Worm (Caenorhabditis elegans) whole organism, young adult: ENCODE data around the gene Y48A6B.7.
A peak's percentile ranks its signal among the peaks of the same experiment; 100 is the strongest.

Source experiments
- B0019.2 ChIP-seq: fragments of 200-800 bp; sonication (Bioruptor generic); conservative IDR thresholded peaks from 2 replicates; pipeline ENCODE4 v1.3.6; 2022; ENCODE audit warnings: missing genetic modification reagents, missing genetic modification characterization, missing compliant biosample characterization
- B0261.1 ChIP-seq: sonication (generic microtip); optimal IDR thresholded peaks from 2 replicates; lab custom pipeline; 2016; ENCODE audit warnings: mild to moderate bottlenecking, missing genetic modification characterization, moderate library complexity, missing compliant biosample characterization
- F23B12.7 ChIP-seq: sonication (generic microtip); optimal IDR thresholded peaks from 2 replicates; lab custom pipeline; 2017; ENCODE audit warnings: missing genetic modification characterization, mild to moderate bottlenecking, missing compliant biosample characterization, antibody characterized with exemption, moderate library complexity; ENCODE audit not compliant: insufficient read depth
- F37B4.10 ChIP-seq: fragments of 200-800 bp; sonication (Bioruptor generic); IDR thresholded peaks from 2 replicates; pipeline ENCODE4 v1.3.6; 2022; ENCODE audit warnings: missing genetic modification characterization, missing compliant biosample characterization
- F39B2.1 ChIP-seq: fragments of 200-800 bp; sonication (Bioruptor generic); IDR thresholded peaks from 2 replicates; pipeline ENCODE4 v1.3.6; 2022; ENCODE audit warnings: missing genetic modification reagents, missing genetic modification characterization, missing compliant biosample characterization
- F52B5.7 ChIP-seq: sonication (generic microtip); optimal IDR thresholded peaks from 2 replicates; lab custom pipeline; 2016; ENCODE audit warnings: mild to moderate bottlenecking, missing genetic modification characterization, missing compliant biosample characterization
- F57C9.4 ChIP-seq: sonication (generic microtip); optimal IDR thresholded peaks from 2 replicates; lab custom pipeline; 2017; ENCODE audit warnings: mild to moderate bottlenecking, missing genetic modification characterization, missing compliant biosample characterization
- T07F8.4 ChIP-seq: sonication (generic microtip); optimal IDR thresholded peaks from 2 replicates; lab custom pipeline; 2016; ENCODE audit warnings: mild to moderate bottlenecking, missing genetic modification characterization, moderate library complexity, missing compliant biosample characterization
- Y79H2A.3 ChIP-seq: fragments of 200-800 bp; sonication (Bioruptor generic); conservative IDR thresholded peaks from 2 replicates; pipeline ENCODE4 v1.3.6; 2022; ENCODE audit warnings: missing genetic modification reagents, missing genetic modification characterization, missing compliant biosample characterization
- akir-1 ChIP-seq: fragments of 200-800 bp; sonication (Bioruptor generic); optimal IDR thresholded peaks from 2 replicates; lab custom pipeline; 2018; ENCODE audit warnings: mild to moderate bottlenecking, missing genetic modification characterization, moderate library complexity, missing compliant biosample characterization
- aptf-3 ChIP-seq: fragments of 200-800 bp; sonication (Bioruptor generic); IDR thresholded peaks from 2 replicates; pipeline ENCODE4 v1.3.6; 2022; ENCODE audit warnings: missing genetic modification characterization, missing compliant biosample characterization
- atf-7 ChIP-seq: sonication (generic microtip); optimal IDR thresholded peaks from 2 replicates; lab custom pipeline; 2017; ENCODE audit warnings: mild to moderate bottlenecking, missing genetic modification characterization, missing compliant biosample characterization
- attf-6 ChIP-seq: fragments of 200-800 bp; sonication (Bioruptor generic); IDR thresholded peaks from 2 replicates; pipeline ENCODE4 v1.3.6; 2022; ENCODE audit warnings: missing genetic modification reagents, missing genetic modification characterization, missing compliant biosample characterization
- cebp-1 ChIP-seq, 2 experiments: fragments of 200-800 bp in 1 of 2; sonication (Bioruptor generic) in 1 of 2; sonication (generic microtip) in 1 of 2; IDR thresholded peaks in 1 of 2; optimal IDR thresholded peaks in 1 of 2; 2 replicates each; pipeline versions ENCODE4 v1.3.6 to Lab custom; 2017 to 2022; ENCODE audit warnings: missing compliant biosample characterization in 2 of 2, missing genetic modification characterization in 2 of 2, mild to moderate bottlenecking in 1 of 2, missing genetic modification reagents in 1 of 2, moderate library complexity in 1 of 2
- cebp-2 ChIP-seq: fragments of 200-800 bp; sonication (Bioruptor generic); IDR thresholded peaks from 2 replicates; pipeline ENCODE4 v1.3.6; 2022; ENCODE audit warnings: missing genetic modification characterization, missing compliant biosample characterization
- ceh-58 ChIP-seq: fragments of 200-800 bp; sonication (Bioruptor generic); IDR thresholded peaks from 2 replicates; pipeline ENCODE4 v1.3.6; 2022; ENCODE audit warnings: missing genetic modification characterization, missing compliant biosample characterization
- ceh-91 ChIP-seq: fragments of 200-800 bp; sonication (Bioruptor generic); IDR thresholded peaks from 2 replicates; pipeline ENCODE4 v1.3.6; 2022; ENCODE audit warnings: missing genetic modification reagents, missing genetic modification characterization, missing compliant biosample characterization
- dpl-1 ChIP-seq: fragments of 150-350 bp; optimal IDR thresholded peaks from 2 replicates; lab custom pipeline; 2014; ENCODE audit warnings: missing biosample characterization, missing genetic modification reagents, missing genetic modification characterization
- ekl-4 ChIP-seq: fragments of 200-800 bp; sonication (Bioruptor generic); IDR thresholded peaks from 2 replicates; pipeline ENCODE4 v1.3.6; 2022; ENCODE audit warnings: missing genetic modification reagents, missing genetic modification characterization, missing compliant biosample characterization
- ets-4 ChIP-seq: fragments of 200-800 bp; sonication (Bioruptor generic); optimal IDR thresholded peaks from 2 replicates; lab custom pipeline; 2018; ENCODE audit warnings: mild to moderate bottlenecking, missing genetic modification characterization, missing compliant biosample characterization
- fkh-3 ChIP-seq: sonication (generic microtip); optimal IDR thresholded peaks from 2 replicates; lab custom pipeline; 2016; ENCODE audit warnings: mild to moderate bottlenecking, missing genetic modification characterization, missing compliant biosample characterization
- him-1 ChIP-seq: sonication (generic microtip); optimal IDR thresholded peaks from 2 replicates; lab custom pipeline; 2016; ENCODE audit warnings: missing genotype, missing genetic modification reagents, missing genetic modification characterization, missing compliant biosample characterization
- hlh-26 ChIP-seq: fragments of 200-800 bp; sonication (Bioruptor generic); conservative IDR thresholded peaks from 2 replicates; pipeline ENCODE4 v1.3.6; 2022; ENCODE audit warnings: missing genetic modification reagents, missing genetic modification characterization, missing compliant biosample characterization
- let-526 ChIP-seq: fragments of 200-800 bp; sonication (Bioruptor generic); IDR thresholded peaks from 2 replicates; pipeline ENCODE4 v1.3.6; 2022; ENCODE audit warnings: missing genetic modification reagents, missing genetic modification characterization, missing compliant biosample characterization
- lsl-1 ChIP-seq: fragments of 200-800 bp; sonication (Bioruptor generic); optimal IDR thresholded peaks from 2 replicates; lab custom pipeline; 2018; ENCODE audit warnings: mild to moderate bottlenecking, missing genetic modification characterization, moderate library complexity, missing compliant biosample characterization
- mel-28 ChIP-seq: sonication (generic microtip); optimal IDR thresholded peaks from 2 replicates; lab custom pipeline; 2016; ENCODE audit warnings: borderline replicate concordance, mild to moderate bottlenecking, missing genetic modification characterization, missing compliant biosample characterization
- mes-4 ChIP-seq: sonication (generic microtip); optimal IDR thresholded peaks from 2 replicates; lab custom pipeline; 2016; ENCODE audit warnings: missing genotype, missing genetic modification characterization, missing compliant biosample characterization
- nhr-27 ChIP-seq: fragments of 200-800 bp; sonication (Bioruptor generic); optimal IDR thresholded peaks from 2 replicates; lab custom pipeline; 2018; ENCODE audit warnings: mild to moderate bottlenecking, missing genetic modification characterization, moderate library complexity, missing compliant biosample characterization
- rcor-1 ChIP-seq: fragments of 200-800 bp; sonication (Bioruptor generic); IDR thresholded peaks from 2 replicates; pipeline ENCODE4 v1.3.6; 2022; ENCODE audit warnings: missing genetic modification reagents, missing genetic modification characterization, missing compliant biosample characterization
- rec-8 ChIP-seq, 2 experiments: sonication (generic microtip); optimal IDR thresholded peaks; 2 replicates each; lab custom pipeline; 2016; ENCODE audit warnings: mild to moderate bottlenecking in 2 of 2, missing genetic modification characterization in 2 of 2, missing genetic modification reagents in 2 of 2, missing genotype in 2 of 2, missing biosample characterization in 1 of 2, missing compliant biosample characterization in 1 of 2, moderate library complexity in 1 of 2
- rpc-1 ChIP-seq, 2 experiments: fragments of 150-350 bp in 1 of 2; sonication (generic microtip) in 1 of 2; optimal IDR thresholded peaks; 2 replicates each; lab custom pipeline; 2014 to 2018; ENCODE audit warnings: missing biosample characterization in 1 of 2, missing genetic modification characterization in 1 of 2, missing genetic modification reagents in 1 of 2, missing genotype in 1 of 2
- sdz-38 ChIP-seq: sonication (generic microtip); optimal IDR thresholded peaks from 2 replicates; lab custom pipeline; 2016; ENCODE audit warnings: missing genotype, missing genetic modification characterization, missing compliant biosample characterization
- snpc-1.3 ChIP-seq: sonication (generic microtip); optimal IDR thresholded peaks from 2 replicates; lab custom pipeline; 2017; ENCODE audit warnings: missing genetic modification characterization, mild to moderate bottlenecking, missing compliant biosample characterization, antibody characterized with exemption, moderate library complexity, missing genotype, missing genetic modification reagents; ENCODE audit not compliant: insufficient read depth
- snpc-3.4 ChIP-seq: sonication (generic microtip); optimal IDR thresholded peaks from 2 replicates; lab custom pipeline; 2017; ENCODE audit warnings: missing genetic modification characterization, mild to moderate bottlenecking, missing compliant biosample characterization, antibody characterized with exemption, moderate library complexity, missing genotype, missing genetic modification reagents
- snpc-4 ChIP-seq, 5 experiments: fragments of 150-350 bp in 1 of 5; sonication (generic microtip) in 4 of 5; optimal IDR thresholded peaks; 2 replicates each; lab custom pipeline; 2014 to 2018; ENCODE audit warnings: missing genetic modification characterization in 5 of 5, missing biosample characterization in 3 of 5, antibody characterized with exemption in 2 of 5, mild to moderate bottlenecking in 2 of 5, missing compliant biosample characterization in 2 of 5, missing genotype in 2 of 5, moderate library complexity in 2 of 5, missing genetic modification reagents in 1 of 5
- somi-1 ChIP-seq: fragments of 200-800 bp; sonication (Bioruptor generic); optimal IDR thresholded peaks from 2 replicates; lab custom pipeline; 2018; ENCODE audit warnings: mild to moderate bottlenecking, missing genetic modification characterization, missing compliant biosample characterization
- sptf-2 ChIP-seq: fragments of 200-800 bp; sonication (Bioruptor generic); optimal IDR thresholded peaks from 2 replicates; lab custom pipeline; 2018; ENCODE audit warnings: mild to moderate bottlenecking, missing genetic modification characterization, missing compliant biosample characterization
- tbp1 ChIP-seq: fragments of 200-800 bp; sonication (Bioruptor generic); optimal IDR thresholded peaks from 2 replicates; lab custom pipeline; 2018; ENCODE audit warnings: mild to moderate bottlenecking, missing genetic modification characterization, missing compliant biosample characterization
- unc-130 ChIP-seq: sonication (generic microtip); optimal IDR thresholded peaks from 2 replicates; lab custom pipeline; 2016; ENCODE audit warnings: missing genetic modification reagents, missing genetic modification characterization, missing compliant biosample characterization
- zim-3 ChIP-seq: sonication (generic microtip); optimal IDR thresholded peaks from 2 replicates; lab custom pipeline; 2017; ENCODE audit warnings: mild to moderate bottlenecking, missing genetic modification characterization, moderate library complexity, missing compliant biosample characterization
- ztf-26 ChIP-seq: sonication (generic microtip); optimal IDR thresholded peaks from 2 replicates; lab custom pipeline; 2017; ENCODE audit warnings: missing genetic modification characterization, missing compliant biosample characterization
- ztf-28 ChIP-seq: fragments of 200-800 bp; sonication (Bioruptor generic); IDR thresholded peaks from 2 replicates; pipeline ENCODE4 v1.3.6; 2022; ENCODE audit warnings: missing genetic modification reagents, missing genetic modification characterization, missing compliant biosample characterization

Y48A6B.7 gene

DNA sequence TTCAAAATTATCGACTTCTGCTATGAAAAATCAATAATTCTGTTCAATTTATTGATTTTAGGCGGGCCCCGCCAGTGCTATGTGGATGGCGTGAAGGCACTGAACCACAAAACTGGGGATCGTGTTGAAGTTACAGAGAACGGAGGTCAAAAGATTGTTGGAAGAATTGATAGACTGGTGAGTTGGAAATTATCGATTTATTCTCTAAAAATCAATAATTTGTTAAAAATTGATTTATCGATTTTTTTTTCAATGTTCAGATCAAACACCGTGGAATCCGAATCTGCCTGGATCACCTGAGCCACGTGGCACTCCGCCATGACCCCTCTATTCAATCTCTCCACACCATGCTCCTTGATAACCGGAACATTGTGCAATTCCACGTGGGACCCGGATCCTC is 43.8 kb upstream of the Y48A6B.7 start:
- TF ChIP-seq F52B5.7 (tag; lab: Kevin White, UChicago), result no peak
- no peak for TF ChIP-seq ceh-91 (GFP tag; lab: Robert Waterston, UW)
- no peak for TF ChIP-seq ztf-26 (tag; lab: Kevin White, UChicago)
- TF ChIP-seq nhr-27 (tag; lab: Kevin White, UChicago), result no peak
- no peak for TF ChIP-seq mel-28 (tag; lab: Kevin White, UChicago)
- TF ChIP-seq T07F8.4 (tag; lab: Kevin White, UChicago), result no peak
- TF ChIP-seq snpc-1.3 (tag; lab: Kevin White, UChicago), result no peak
- TF ChIP-seq let-526, result no peak
- TF ChIP-seq hlh-26 (GFP tag; lab: Robert Waterston, UW), result no peak

- no peak for TF ChIP-seq tbp1 (GFP tag; lab: Kevin White, UChicago)
- no peak for TF ChIP-seq B0261.1
- TF ChIP-seq fkh-3, result no peak
- TF ChIP-seq ztf-26 (tag; lab: Kevin White, UChicago), result no peak
- no peak for TF ChIP-seq snpc-3.4 (tag; lab: Kevin White, UChicago)
- no peak for TF ChIP-seq him-1 (tag; lab: Kevin White, UChicago)
- TF ChIP-seq unc-130 (GFP tag; lab: Kevin White, UChicago), result no peak
- no peak for TF ChIP-seq mes-4 (tag; lab: Kevin White, UChicago)
- no peak for TF ChIP-seq somi-1 (GFP tag; lab: Kevin White, UChicago)
- TF ChIP-seq dpl-1 (GFP tag; lab: Kevin White, UChicago), result no peak
- no peak for TF ChIP-seq ekl-4
- TF ChIP-seq ets-4 (GFP tag; lab: Kevin White, UChicago), result no peak
- TF ChIP-seq cebp-1 (GFP tag; IDR thresholded peaks at IDR 0.05; lab: Robert Waterston, UW), result no peak
- no peak for TF ChIP-seq cebp-1 (tag; optimal IDR thresholded peaks at IDR 0.05; lab: Kevin White, UChicago)
- TF ChIP-seq sdz-38, result no peak
- no peak for TF ChIP-seq rec-8 (tag; optimal IDR thresholded peaks at IDR 0.05; lab: Kevin White, UChicago)
- no peak for TF ChIP-seq akir-1 (GFP tag; lab: Kevin White, UChicago)
- TF ChIP-seq sptf-2, result no peak
Observed at ce11 chrIII:11069265-11069664, 42.9 kb upstream of the Y48A6B.7 start.

DNA sequence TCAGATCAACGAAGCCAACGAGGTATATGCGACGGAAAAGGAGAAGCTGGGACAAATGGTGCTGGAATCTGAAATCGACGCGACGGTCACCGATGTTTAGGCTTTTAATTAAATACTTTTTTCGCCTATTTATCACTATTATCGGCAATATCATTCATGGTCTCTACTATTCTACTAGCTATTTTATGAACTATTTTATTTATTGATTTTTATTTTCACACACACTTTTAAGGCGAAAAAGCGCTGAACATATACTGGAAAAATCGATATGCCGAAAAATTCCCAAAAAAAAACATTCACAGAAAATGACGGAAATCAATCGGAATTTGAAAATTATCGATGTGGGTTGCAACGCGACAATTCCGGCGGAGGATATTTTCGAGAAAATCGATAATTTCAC is 42.2 kb upstream of the Y48A6B.7 start, which contains the start of gene W09D6.1:
Gene W09D6.1, plus strand, starts transcription at position 301 of the 400 bp plus-strand sequence.
- no peak for TF ChIP-seq ceh-58 (GFP tag; lab: Robert Waterston, UW)
- no peak for TF ChIP-seq F23B12.7 (tag; lab: Kevin White, UChicago)
- TF ChIP-seq attf-6 (GFP tag; lab: Robert Waterston, UW), result no peak
- TF ChIP-seq ceh-91 (GFP tag; lab: Robert Waterston, UW), result no peak
- no peak for TF ChIP-seq B0019.2
- no peak for TF ChIP-seq rec-8 (tag; optimal IDR thresholded peaks at IDR 0.05; lab: Kevin White, UChicago)
- TF ChIP-seq Y79H2A.3, result no peak
- TF ChIP-seq cebp-2 (GFP tag; lab: Robert Waterston, UW), result no peak
- no peak for TF ChIP-seq aptf-3 (GFP tag; lab: Robert Waterston, UW)
- TF ChIP-seq F37B4.10 (GFP tag; lab: Robert Waterston, UW), result no peak
- no peak for TF ChIP-seq F39B2.1 (GFP tag; lab: Robert Waterston, UW)

DNA sequence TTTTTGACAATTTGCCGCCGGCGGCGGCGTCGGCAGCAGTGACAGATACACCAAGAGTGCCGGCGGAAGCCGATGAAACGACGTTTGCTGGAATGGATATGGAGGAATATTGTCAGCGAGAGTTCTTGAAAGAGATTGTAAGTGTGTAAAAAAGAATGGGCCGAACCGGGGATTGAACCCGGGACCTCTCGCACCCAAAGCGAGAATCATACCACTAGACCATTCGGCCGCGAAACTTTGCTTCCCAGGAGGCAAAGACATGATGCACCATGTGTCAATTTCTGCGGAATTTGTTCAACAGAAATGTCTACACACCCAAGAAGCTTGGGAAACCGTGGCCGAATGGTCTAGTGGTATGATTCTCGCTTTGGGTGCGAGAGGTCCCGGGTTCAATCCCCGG is 40.3 kb upstream of the Y48A6B.7 start:
- peak; percentile 69 for TF ChIP-seq snpc-4 (GFP tag; optimal IDR thresholded peaks at IDR 0.05; lab: Kevin White, UChicago)
- peak in 3 of 4 experiments; percentile 69 to 81 (median 79) for TF ChIP-seq snpc-4 (tag; optimal IDR thresholded peaks at IDR 0.05; lab: Kevin White, UChicago)
- 0 out of 2 replicates have a peak, but pooled peaks have one; percentile 20 for TF ChIP-seq ztf-28 (GFP tag; lab: Robert Waterston, UW)
- TF ChIP-seq rcor-1 (GFP tag; lab: Robert Waterston, UW), result peak; percentile 86
- TF ChIP-seq ekl-4, result peak; percentile 92
- no peak for TF ChIP-seq F57C9.4
- peak; percentile 82 for TF ChIP-seq zim-3 (tag; lab: Kevin White, UChicago)
- TF ChIP-seq atf-7 (tag; lab: Kevin White, UChicago), result peak; percentile 70
- TF ChIP-seq akir-1 (GFP tag; lab: Kevin White, UChicago), result no peak
- TF ChIP-seq ztf-26 (tag; lab: Kevin White, UChicago), result peak; percentile 61
- no peak for TF ChIP-seq hlh-26 (GFP tag; lab: Robert Waterston, UW)
- TF ChIP-seq lsl-1, result peak; percentile 58
- peak; percentile 76 for TF ChIP-seq rpc-1 (optimal IDR thresholded peaks at IDR 0.05; lab: Kevin White, UChicago)
- peak; percentile 80 for TF ChIP-seq rpc-1 (tag; optimal IDR thresholded peaks at IDR 0.05; lab: Kevin White, UChicago)
- peak; percentile 94 for TF ChIP-seq aptf-3 (GFP tag; lab: Robert Waterston, UW)
- TF ChIP-seq cebp-2 (GFP tag; lab: Robert Waterston, UW), result no peak
